Fruit fly (Drosophila melanogaster): ENCODE data around the gene CG9702.

dm6 chr3R:30544974-30545373, 34.3 kb upstream of the CG9702 start:
- no peak for TF ChIP-seq sage (GFP tag; optimal IDR thresholded peaks at IDR 0.05)
- TF ChIP-seq psq (GFP tag; optimal IDR thresholded peaks at IDR 0.05), result no peak
- no peak for TF ChIP-seq h (GFP tag; optimal IDR thresholded peaks at IDR 0.05)
- TF ChIP-seq OdsH (GFP tag; optimal IDR thresholded peaks at IDR 0.05), result no peak
- TF ChIP-seq rgr (GFP tag; optimal IDR thresholded peaks at IDR 0.05), result no peak
- TF ChIP-seq Mio (GFP tag; optimal IDR thresholded peaks at IDR 0.05), result no peak
- TF ChIP-seq CrebA (GFP tag; optimal IDR thresholded peaks at IDR 0.05; ENCODE audit: borderline replicate concordance), result no peak
